Fruit fly (Drosophila melanogaster) whole organism, wandering third instar larva: ENCODE measurements around the gene EndoGI.
A peak's percentile ranks its signal among the peaks of the same experiment; 100 is the strongest.

Experiments
- CG32264 ChIP-seq: fragments of 200-800 bp; sonication (Bioruptor generic); optimal IDR thresholded peaks from 2 replicates; lab custom pipeline; 2016; ENCODE audit warnings: missing biosample characterization, missing genetic modification characterization
- CG9705 ChIP-seq: fragments of 200-800 bp; sonication (Bioruptor generic); optimal IDR thresholded peaks from 2 replicates; lab custom pipeline; 2018; ENCODE audit warnings: missing biosample characterization, mild to moderate bottlenecking, missing genetic modification characterization
- CrebA ChIP-seq: fragments of 200-800 bp; sonication (Bioruptor generic); optimal IDR thresholded peaks from 2 replicates; lab custom pipeline; 2016; ENCODE audit warnings: missing biosample characterization, mild to moderate bottlenecking, missing genetic modification characterization, borderline replicate concordance
- Dfd ChIP-seq: fragments of >200 bp; optimal IDR thresholded peaks from 2 replicates; lab custom pipeline; 2017; ENCODE audit warnings: missing biosample characterization, missing genetic modification characterization
- Dif ChIP-seq: fragments of 200-275, 200-300 bp; sonication (Bioruptor generic); optimal IDR thresholded peaks from 2 replicates; lab custom pipeline; 2018; ENCODE audit warnings: missing biosample characterization, missing genetic modification characterization; ENCODE audit not compliant: partially characterized antibody
- GATAd ChIP-seq: sonication (Bioruptor generic); optimal IDR thresholded peaks from 2 replicates; lab custom pipeline; 2016; ENCODE audit warnings: missing biosample characterization, missing genetic modification characterization
- HLH106 ChIP-seq: fragments of 200-800 bp; optimal IDR thresholded peaks from 3 replicates; lab custom pipeline; 2019; ENCODE audit warnings: missing biosample characterization, mild to moderate bottlenecking, missing genetic modification characterization, moderate library complexity
- Hnf4 ChIP-seq: fragments of 200-800 bp; sonication (Bioruptor generic); optimal IDR thresholded peaks from 2 replicates; lab custom pipeline; 2016; ENCODE audit warnings: missing biosample characterization, mild to moderate bottlenecking, missing genetic modification characterization
- Hr78 ChIP-seq: fragments of >200 bp; optimal IDR thresholded peaks from 2 replicates; lab custom pipeline; 2017; ENCODE audit warnings: missing biosample characterization, missing genetic modification characterization
- Hr83 ChIP-seq: fragments of 200-300 bp; sonication (Bioruptor generic); optimal IDR thresholded peaks from 2 replicates; lab custom pipeline; 2016; ENCODE audit warnings: missing biosample characterization, mild to moderate bottlenecking, missing genetic modification characterization, moderate library complexity; ENCODE audit not compliant: poor library complexity, severe bottlenecking
- Jra ChIP-seq: sonication (Bioruptor generic); optimal IDR thresholded peaks from 2 replicates; lab custom pipeline; 2016; ENCODE audit warnings: missing biosample characterization, missing genetic modification characterization
- Mio ChIP-seq: sonication (Bioruptor generic); optimal IDR thresholded peaks from 2 replicates; lab custom pipeline; 2016; ENCODE audit warnings: missing biosample characterization, missing genetic modification characterization
- N ChIP-seq: fragments of >200 bp; optimal IDR thresholded peaks from 2 replicates; lab custom pipeline; 2018; ENCODE audit warnings: missing biosample characterization, missing external identifiers, missing genetic modification characterization
- OdsH ChIP-seq: fragments of 200-800 bp; sonication (Bioruptor generic); optimal IDR thresholded peaks from 2 replicates; lab custom pipeline; 2016; ENCODE audit warnings: missing biosample characterization, mild to moderate bottlenecking, missing genetic modification characterization
- Sp1 ChIP-seq: fragments of 200-800 bp; sonication (Bioruptor generic); optimal IDR thresholded peaks from 3 replicates; lab custom pipeline; 2019; ENCODE audit warnings: missing biosample characterization, mild to moderate bottlenecking, missing genetic modification characterization, moderate library complexity
- br ChIP-seq: fragments of 200-800 bp; sonication (Bioruptor generic); optimal IDR thresholded peaks from 2 replicates; lab custom pipeline; 2016; ENCODE audit warnings: missing biosample characterization, missing genetic modification characterization
- dl ChIP-seq, 2 experiments: fragments of 175-275, 200-275 bp in 1 of 2; fragments of 200-275 bp in 1 of 2; sonication (Bioruptor generic); optimal IDR thresholded peaks; lab custom pipeline; 2018; ENCODE audit warnings: mild to moderate bottlenecking in 2 of 2, missing biosample characterization in 2 of 2, missing genetic modification characterization in 2 of 2, moderate library complexity in 2 of 2; ENCODE audit not compliant: partially characterized antibody in 2 of 2, insufficient read depth in 1 of 2
- dmrt93B ChIP-seq: fragments of 200-800 bp; sonication (Bioruptor generic); optimal IDR thresholded peaks from 2 replicates; lab custom pipeline; 2018; ENCODE audit warnings: missing biosample characterization, mild to moderate bottlenecking, missing genetic modification characterization
- dsf ChIP-seq: sonication (Bioruptor generic); optimal IDR thresholded peaks from 2 replicates; lab custom pipeline; 2016; ENCODE audit warnings: missing biosample characterization, missing genetic modification characterization, borderline replicate concordance
- ey ChIP-seq: fragments of 200-800 bp; sonication (Bioruptor generic); optimal IDR thresholded peaks from 2 replicates; lab custom pipeline; 2016; ENCODE audit warnings: missing biosample characterization, missing genetic modification characterization
- foxo ChIP-seq, 2 experiments: fragments of 200-800 bp; sonication (Bioruptor generic); optimal IDR thresholded peaks; 2 replicates in 1 of 2; 3 replicates in 1 of 2; lab custom pipeline; 2016 to 2017; ENCODE audit warnings: missing biosample characterization in 2 of 2, missing genetic modification characterization in 2 of 2
- fru ChIP-seq: fragments of 200-800 bp; sonication (Bioruptor generic); optimal IDR thresholded peaks from 3 replicates; lab custom pipeline; 2016; ENCODE audit warnings: missing biosample characterization, mild to moderate bottlenecking, missing genetic modification characterization
- h ChIP-seq: fragments of 200-800 bp; sonication (Bioruptor generic); optimal IDR thresholded peaks from 3 replicates; lab custom pipeline; 2016; ENCODE audit warnings: missing biosample characterization, mild to moderate bottlenecking, missing genetic modification characterization
- jim ChIP-seq: fragments of 175-275, 200-325 bp; sonication (Bioruptor generic); optimal IDR thresholded peaks from 2 replicates; lab custom pipeline; 2016; ENCODE audit warnings: missing biosample characterization, mild to moderate bottlenecking, missing genetic modification characterization
- lola ChIP-seq: fragments of >200 bp; optimal IDR thresholded peaks from 2 replicates; lab custom pipeline; 2017; ENCODE audit warnings: missing biosample characterization, missing genetic modification characterization
- pan ChIP-seq: fragments of >200 bp; optimal IDR thresholded peaks from 2 replicates; lab custom pipeline; 2017
- psq ChIP-seq: fragments of 200-800 bp; sonication (Bioruptor generic); optimal IDR thresholded peaks from 3 replicates; lab custom pipeline; 2017; ENCODE audit warnings: missing biosample characterization, mild to moderate bottlenecking, missing genetic modification characterization, moderate library complexity
- rgr ChIP-seq: fragments of 200-800 bp; sonication (Bioruptor generic); optimal IDR thresholded peaks from 3 replicates; lab custom pipeline; 2016; ENCODE audit warnings: missing biosample characterization, mild to moderate bottlenecking, missing genetic modification characterization
- sage ChIP-seq: fragments of 200-800 bp; sonication (Bioruptor generic); optimal IDR thresholded peaks from 2 replicates; lab custom pipeline; 2016; ENCODE audit warnings: missing biosample characterization, mild to moderate bottlenecking, missing genetic modification characterization
- sv ChIP-seq: fragments of 200-800 bp; sonication (Bioruptor generic); optimal IDR thresholded peaks from 3 replicates; lab custom pipeline; 2016; ENCODE audit warnings: missing biosample characterization, missing genetic modification characterization
- tai ChIP-seq: sonication (Bioruptor generic); optimal IDR thresholded peaks from 2 replicates; lab custom pipeline; 2016; ENCODE audit warnings: missing biosample characterization, missing genetic modification characterization
- usp ChIP-seq: fragments of >200 bp; optimal IDR thresholded peaks from 2 replicates; lab custom pipeline; 2017; ENCODE audit warnings: missing biosample characterization, missing genetic modification characterization
- woc ChIP-seq: sonication (Bioruptor generic); optimal IDR thresholded peaks from 2 replicates; lab custom pipeline; 2016; ENCODE audit warnings: missing biosample characterization, mild to moderate bottlenecking, missing genetic modification characterization

The EndoGI gene

dm6 chr2L:16223981-16224380 lies 33.5 kb upstream of the EndoGI start:
- no peak for TF ChIP-seq CG32264 (GFP tag; lab: Kevin White, UChicago)
- TF ChIP-seq Hr78, result no peak
- no peak for TF ChIP-seq dmrt93B (GFP tag; lab: Kevin White, UChicago)
- no peak for TF ChIP-seq GATAd (GFP tag; lab: Kevin White, UChicago)
- TF ChIP-seq OdsH (GFP tag; lab: Kevin White, UChicago), result no peak
- no peak for TF ChIP-seq Jra
- TF ChIP-seq br (GFP tag; lab: Kevin White, UChicago), result no peak
- TF ChIP-seq Dif (GFP tag; lab: Kevin White, UChicago), result no peak
- TF ChIP-seq lola (GFP tag; lab: Kevin White, UChicago), result no peak
- TF ChIP-seq pan (lab: Kevin White, UChicago), result no peak
- TF ChIP-seq CrebA, result no peak
- no peak for TF ChIP-seq h (GFP tag; lab: Kevin White, UChicago)
- TF ChIP-seq Sp1 (GFP tag; lab: Kevin White, UChicago), result no peak
- no peak for TF ChIP-seq jim
- no peak for TF ChIP-seq CG9705 (GFP tag; lab: Kevin White, UChicago)
- TF ChIP-seq tai (GFP tag; lab: Kevin White, UChicago), result no peak
- no peak for TF ChIP-seq Hnf4 (GFP tag; lab: Kevin White, UChicago)

DNA sequence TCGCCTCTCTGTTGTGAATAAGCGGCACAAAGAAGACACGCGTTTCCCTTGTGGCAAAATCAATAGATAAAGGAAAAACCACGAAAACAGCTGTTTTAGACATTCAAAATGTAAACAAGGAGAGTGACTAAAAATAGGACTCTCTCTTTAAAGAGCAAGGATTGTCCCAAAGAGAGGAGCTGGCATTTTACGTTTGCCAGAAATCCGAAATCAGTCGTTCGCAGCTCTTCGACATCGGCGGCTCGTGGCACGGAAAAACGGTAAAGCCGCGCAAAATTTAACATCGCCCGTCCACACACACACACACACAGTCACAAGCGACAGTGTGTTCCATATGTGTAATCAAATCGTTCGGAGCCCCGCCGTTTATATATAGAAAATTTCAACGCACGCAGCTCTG lies 26.2 kb upstream of the EndoGI start, which contains the start of gene Ca-Ma2d:
Gene Ca-Ma2d, plus strand, starts transcription at position 211 of the 400 bp plus-strand sequence.
- TF ChIP-seq br (GFP tag; lab: Kevin White, UChicago), result no peak
- TF ChIP-seq usp (GFP tag; lab: Kevin White, UChicago), result no peak
- no peak for TF ChIP-seq rgr
- TF ChIP-seq Mio, result no peak
- no peak for TF ChIP-seq fru (GFP tag; lab: Kevin White, UChicago)
- TF ChIP-seq tai (GFP tag; lab: Kevin White, UChicago), result no peak
- no peak for TF ChIP-seq sv (GFP tag; lab: Kevin White, UChicago)
- no peak for TF ChIP-seq jim
- no peak for TF ChIP-seq psq (GFP tag; lab: Kevin White, UChicago)

- TF ChIP-seq Hnf4 (GFP tag; lab: Kevin White, UChicago), result no peak
- no peak for TF ChIP-seq tai (GFP tag; lab: Kevin White, UChicago)
- TF ChIP-seq CrebA, result no peak
- no peak for TF ChIP-seq Hr83 (GFP tag; lab: Kevin White, UChicago)
Observed at dm6 chr2L:16234817-16235216, 22.7 kb upstream of the EndoGI start.

- TF ChIP-seq CG9705 (GFP tag; lab: Kevin White, UChicago) (no peak), sv (GFP tag; lab: Kevin White, UChicago) (no peak), tai (GFP tag; lab: Kevin White, UChicago) (no peak), Sp1 (GFP tag; lab: Kevin White, UChicago) (no peak), dsf (GFP tag; lab: Kevin White, UChicago) (no peak), woc (no peak), h (GFP tag; lab: Kevin White, UChicago) (no peak), jim (no peak), GATAd (GFP tag; lab: Kevin White, UChicago) (no peak), CG32264 (GFP tag; lab: Kevin White, UChicago) (no peak), Jra (no peak), Hnf4 (GFP tag; lab: Kevin White, UChicago) (no peak), sage (GFP tag; lab: Kevin White, UChicago) (no peak), fru (GFP tag; lab: Kevin White, UChicago) (no peak), Mio (no peak), ey (GFP tag; lab: Kevin White, UChicago) (no peak), br (GFP tag; lab: Kevin White, UChicago) (no peak), CrebA (no peak), usp (GFP tag; lab: Kevin White, UChicago) (no peak), rgr (no peak)
- TF ChIP-seq, all 38 proteins: peak for 0
Observed at dm6 chr2L:16241639-16242038, 15.8 kb upstream of the EndoGI start, which contains the start of gene CG42818. TSS of gene CG42818 (plus strand) at chr2L:16241939.

- TF ChIP-seq ey (GFP tag; lab: Kevin White, UChicago) (peak; percentile 60), h (GFP tag; lab: Kevin White, UChicago) (peak; percentile 54), br (GFP tag; lab: Kevin White, UChicago) (peak; percentile 49), Dif (GFP tag; lab: Kevin White, UChicago) (peak; percentile 82), Sp1 (GFP tag; lab: Kevin White, UChicago) (no peak), dsf (GFP tag; lab: Kevin White, UChicago) (no peak), sv (GFP tag; lab: Kevin White, UChicago) (peak; percentile 19), fru (GFP tag; lab: Kevin White, UChicago) (peak; percentile 85), N (no peak), psq (GFP tag; lab: Kevin White, UChicago) (peak; percentile 31), dmrt93B (GFP tag; lab: Kevin White, UChicago) (no peak), dl (GFP tag; optimal IDR thresholded peaks at IDR 0.05; lab: Kevin White, UChicago; ENCODE audit: insufficient read depth in 1 of 2, partially characterized antibody in 2 of 2) (peak; percentile 43 to 77), Dfd (GFP tag; lab: Kevin White, UChicago) (no peak), pan (lab: Kevin White, UChicago) (no peak), Hnf4 (GFP tag; lab: Kevin White, UChicago) (peak; percentile 23), woc (peak; percentile 42), rgr (peak; percentile 40), OdsH (GFP tag; lab: Kevin White, UChicago) (peak; percentile 33), sage (GFP tag; lab: Kevin White, UChicago) (no peak), foxo (GFP tag; optimal IDR thresholded peaks at IDR 0.05; lab: Kevin White, UChicago) (peak in 1 of 2 experiments; percentile 49), HLH106 (no peak)
Observed at dm6 chr2L:16251598-16252131, 5.8 kb upstream of the EndoGI start, which contains the start of gene CG46309. TSS of gene CG46309 (minus strand) at chr2L:16251788.
